Fruit fly (Drosophila melanogaster) whole organism, prepupa: Measurements from ENCODE around the gene CG42681.

ENCODE experiments used
- CG15336 ChIP-seq: fragments of 200-800 bp; sonication (Bioruptor generic); IDR thresholded peaks from 2 replicates; pipeline ENCODE4 v1.3.6; 2022; ENCODE audit warnings: missing biosample characterization, missing genetic modification characterization
- CG16779 ChIP-seq: fragments of 200-800 bp; sonication (Bioruptor generic); optimal IDR thresholded peaks from 3 replicates; lab custom pipeline; 2017; ENCODE audit warnings: missing biosample characterization, mild to moderate bottlenecking, missing genetic modification characterization
- CG6792 ChIP-seq: fragments of 200-800 bp; sonication (Bioruptor generic); optimal IDR thresholded peaks from 3 replicates; lab custom pipeline; 2016; ENCODE audit warnings: missing biosample characterization, missing genetic modification characterization
- CG6854 ChIP-seq: fragments of 200-800 bp; sonication (Bioruptor generic); optimal IDR thresholded peaks from 2 replicates; lab custom pipeline; 2017; ENCODE audit warnings: missing biosample characterization, mild to moderate bottlenecking, missing genetic modification characterization
- Gug ChIP-seq: fragments of 200-800 bp; sonication (Bioruptor generic); IDR thresholded peaks from 2 replicates; pipeline ENCODE4 v1.3.6; 2022; ENCODE audit warnings: missing biosample characterization, missing genetic modification characterization
- Hr39 ChIP-seq: fragments of 200-800 bp; sonication (Bioruptor generic); optimal IDR thresholded peaks from 2 replicates; lab custom pipeline; 2016; ENCODE audit warnings: missing biosample characterization, missing genetic modification characterization
- Sox15 ChIP-seq: fragments of 200-800 bp; sonication (Bioruptor generic); optimal IDR thresholded peaks from 3 replicates; lab custom pipeline; 2016; ENCODE audit warnings: missing biosample characterization, missing genetic modification characterization

DNA sequence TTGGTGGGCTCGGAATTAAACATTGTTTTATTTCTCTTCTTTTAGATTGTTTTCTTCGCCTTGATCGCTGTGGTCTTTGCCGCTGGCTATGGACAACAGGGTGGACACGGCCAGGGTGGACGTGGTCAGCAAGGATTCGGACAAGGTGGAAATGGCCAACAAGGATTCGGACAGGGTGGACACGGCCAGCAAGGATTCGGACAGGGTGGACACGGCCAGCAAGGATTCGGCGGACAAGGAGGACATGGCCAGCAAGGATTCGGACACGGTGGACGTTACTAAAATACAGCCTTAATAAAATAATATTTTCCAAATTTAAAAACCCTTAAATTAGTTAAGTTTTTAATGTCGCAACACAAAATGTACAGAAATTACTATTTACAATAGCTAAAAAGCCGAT lies 884 bp upstream of the CG42681 start:
- TF ChIP-seq CG16779 (tag; lab: Kevin White, UChicago), result no peak
- TF ChIP-seq CG6854 (GFP tag; lab: Kevin White, UChicago), result no peak
- no peak for TF ChIP-seq Sox15
- TF ChIP-seq CG6792, result no peak
- no peak for TF ChIP-seq Hr39 (GFP tag; lab: Kevin White, UChicago)
- TF ChIP-seq CG15336, result no peak
- no peak for TF ChIP-seq Gug
